Worm (Caenorhabditis elegans): ENCODE data around the gene plc-4.

ce11 chrIV:7520841-7521240 lies 8.4 kb upstream of the plc-4 start:
- TF ChIP-seq hmg-20 (GFP tag; IDR thresholded peaks at IDR 0.05) (no peak), hrde-1 (tag; optimal IDR thresholded peaks at IDR 0.05; ENCODE audit: borderline replicate concordance) (no peak), ceh-79 (tag; optimal IDR thresholded peaks at IDR 0.05) (no peak), ama-1 (optimal IDR thresholded peaks at IDR 0.05) (no peak), ama-1 (GFP tag; optimal IDR thresholded peaks at IDR 0.05) (no peak), F23B12.7 (tag; optimal IDR thresholded peaks at IDR 0.05; ENCODE audit: insufficient read depth) (no peak), K12H6.12 (tag; optimal IDR thresholded peaks at IDR 0.05) (no peak), pha-4 (tag; optimal IDR thresholded peaks at IDR 0.05) (no peak), F49E8.2 (tag; optimal IDR thresholded peaks at IDR 0.05; ENCODE audit: insufficient read depth) (no peak)

Data from whole organism, young adult.